Fruit fly (Drosophila melanogaster) whole organism, embryonic: ENCODE results near the gene CG11560.

Experiments
- Adf1 ChIP-seq: fragments of 200-800 bp; sonication (Bioruptor generic); IDR thresholded peaks from 2 replicates; pipeline ENCODE4 v1.3.6; 2022; ENCODE audit warnings: missing biosample characterization, missing genetic modification characterization
- CG10209 ChIP-seq: fragments of 200-800 bp; sonication (Bioruptor generic); optimal IDR thresholded peaks from 3 replicates; lab custom pipeline; 2017; ENCODE audit warnings: missing biosample characterization, mild to moderate bottlenecking, missing genetic modification characterization, missing genetic modification reagents
- CG10321 ChIP-seq: fragments of 200-800 bp; sonication (Bioruptor generic); IDR thresholded peaks from 2 replicates; pipeline ENCODE4 v1.3.6; 2022; ENCODE audit warnings: missing biosample characterization, missing genetic modification characterization
- CG13296 ChIP-seq: fragments of 200-800 bp; sonication (Bioruptor generic); optimal IDR thresholded peaks from 3 replicates; lab custom pipeline; 2018; ENCODE audit warnings: missing biosample characterization, mild to moderate bottlenecking, missing genetic modification characterization
- CG16815 ChIP-seq: fragments of 200-800 bp; sonication (Bioruptor generic); optimal IDR thresholded peaks from 3 replicates; lab custom pipeline; 2017; ENCODE audit warnings: missing biosample characterization, mild to moderate bottlenecking, missing genetic modification characterization
- CG2199 ChIP-seq: fragments of 200-800 bp; sonication (Bioruptor generic); IDR thresholded peaks from 3 replicates; pipeline ENCODE4 v1.3.6; 2022; ENCODE audit warnings: missing biosample characterization, missing genetic modification characterization
- CG2678 ChIP-seq: fragments of 200-800 bp; sonication (Bioruptor generic); optimal IDR thresholded peaks from 3 replicates; lab custom pipeline; 2019; ENCODE audit warnings: missing biosample characterization, mild to moderate bottlenecking, missing genetic modification characterization, moderate library complexity
- CG34376 ChIP-seq: fragments of 200-800 bp; sonication (Bioruptor generic); optimal IDR thresholded peaks from 2 replicates; lab custom pipeline; 2018; ENCODE audit warnings: missing biosample characterization, mild to moderate bottlenecking, missing genetic modification characterization
- CG3838 ChIP-seq: fragments of 200-800 bp; sonication (Bioruptor generic); optimal IDR thresholded peaks from 3 replicates; lab custom pipeline; 2016; ENCODE audit warnings: missing biosample characterization, missing genetic modification characterization
- CG4282 ChIP-seq: fragments of 200-800 bp; sonication (Bioruptor generic); optimal IDR thresholded peaks from 2 replicates; lab custom pipeline; 2016; ENCODE audit warnings: missing biosample characterization, missing genetic modification characterization
- CG7556 ChIP-seq: fragments of 200-800 bp; sonication (Bioruptor generic); optimal IDR thresholded peaks from 2 replicates; lab custom pipeline; 2017; ENCODE audit warnings: missing biosample characterization, mild to moderate bottlenecking, missing genetic modification characterization
- CG7786 ChIP-seq: fragments of 200-800 bp; sonication (Bioruptor generic); optimal IDR thresholded peaks from 2 replicates; lab custom pipeline; 2016; ENCODE audit warnings: missing biosample characterization, missing genetic modification characterization
- CG9797 ChIP-seq: fragments of 200-800 bp; sonication (Bioruptor generic); optimal IDR thresholded peaks from 3 replicates; lab custom pipeline; 2018; ENCODE audit warnings: missing biosample characterization, mild to moderate bottlenecking, missing genetic modification characterization
- CG9876 ChIP-seq: fragments of 200-800 bp; sonication (Bioruptor generic); optimal IDR thresholded peaks from 2 replicates; lab custom pipeline; 2016; ENCODE audit warnings: missing biosample characterization, missing genetic modification characterization
- Chrac-16 ChIP-seq: fragments of 200-800 bp; sonication (Bioruptor generic); optimal IDR thresholded peaks from 3 replicates; lab custom pipeline; 2016; ENCODE audit warnings: missing biosample characterization, missing genetic modification characterization
- D19B ChIP-seq: fragments of 200-800 bp; sonication (Bioruptor generic); optimal IDR thresholded peaks from 2 replicates; lab custom pipeline; 2017; ENCODE audit warnings: missing biosample characterization, mild to moderate bottlenecking, missing genetic modification characterization
- Dfd ChIP-seq, 2 experiments: fragments of >200 bp; optimal IDR thresholded peaks; 2 replicates each; lab custom pipeline; 2017; ENCODE audit warnings: missing biosample characterization in 2 of 2, missing genetic modification characterization in 2 of 2
- Dll ChIP-seq: fragments of 200-800 bp; sonication (Bioruptor generic); IDR thresholded peaks from 4 replicates; pipeline ENCODE4 v1.3.6; 2022; ENCODE audit warnings: missing biosample characterization, missing genetic modification characterization; ENCODE audit not compliant: partially characterized antibody
- Dref ChIP-seq: fragments of 200-800 bp; sonication (Bioruptor generic); IDR thresholded peaks from 2 replicates; pipeline ENCODE4 v1.3.6; 2022; ENCODE audit warnings: missing biosample characterization, missing genetic modification characterization
- Fer1 ChIP-seq: fragments of 200-800 bp; sonication (Bioruptor generic); optimal IDR thresholded peaks from 2 replicates; lab custom pipeline; 2017; ENCODE audit warnings: missing biosample characterization, mild to moderate bottlenecking, missing genetic modification characterization
- Fer2 ChIP-seq: fragments of 200-800 bp; sonication (Bioruptor generic); optimal IDR thresholded peaks from 2 replicates; lab custom pipeline; 2018; ENCODE audit warnings: missing biosample characterization, mild to moderate bottlenecking, missing genetic modification characterization, moderate library complexity
- H2.0 ChIP-seq: fragments of 200-800 bp; sonication (Bioruptor generic); IDR thresholded peaks from 2 replicates; pipeline ENCODE4 v1.3.6; 2022; ENCODE audit warnings: missing biosample characterization, missing genetic modification characterization
- Hey ChIP-seq: fragments of 200-800 bp; sonication (Bioruptor generic); optimal IDR thresholded peaks from 3 replicates; lab custom pipeline; 2018; ENCODE audit warnings: missing biosample characterization, mild to moderate bottlenecking, missing genetic modification characterization
- Hr78 ChIP-seq, 2 experiments: fragments of 200-800 bp in 1 of 2; fragments of >200 bp in 1 of 2; sonication (Bioruptor generic) in 1 of 2; optimal IDR thresholded peaks; 2 replicates each; lab custom pipeline; 2017 to 2019; ENCODE audit warnings: missing biosample characterization in 2 of 2, missing genetic modification characterization in 2 of 2, mild to moderate bottlenecking in 1 of 2, moderate library complexity in 1 of 2
- MTF-1 ChIP-seq: fragments of 200-800 bp; sonication (Bioruptor generic); optimal IDR thresholded peaks from 2 replicates; lab custom pipeline; 2018; ENCODE audit warnings: missing biosample characterization, mild to moderate bottlenecking, missing genetic modification characterization, borderline replicate concordance
- Ptx1 ChIP-seq: fragments of 200-800 bp; sonication (Bioruptor generic); IDR thresholded peaks from 2 replicates; pipeline ENCODE4 v1.3.6; 2022; ENCODE audit warnings: missing biosample characterization, missing genetic modification characterization
- Spps ChIP-seq: fragments of 200-800 bp; sonication (Bioruptor generic); optimal IDR thresholded peaks from 2 replicates; lab custom pipeline; 2018; ENCODE audit warnings: missing biosample characterization, mild to moderate bottlenecking, missing genetic modification characterization
- YL-1 ChIP-seq: fragments of 200-800 bp; sonication (Bioruptor generic); optimal IDR thresholded peaks from 3 replicates; lab custom pipeline; 2017; ENCODE audit warnings: missing biosample characterization, mild to moderate bottlenecking, missing genetic modification characterization
- ab ChIP-seq: fragments of 200-800 bp; sonication (Bioruptor generic); optimal IDR thresholded peaks from 2 replicates; lab custom pipeline; 2016; ENCODE audit warnings: missing biosample characterization, missing genetic modification characterization
- abd-A ChIP-seq: fragments of 200-800 bp; sonication (Bioruptor generic); optimal IDR thresholded peaks from 3 replicates; lab custom pipeline; 2019; ENCODE audit warnings: missing biosample characterization, mild to moderate bottlenecking, missing genetic modification characterization, moderate library complexity
- aop ChIP-seq: fragments of 200-800 bp; sonication (Bioruptor generic); IDR thresholded peaks from 2 replicates; pipeline ENCODE4 v1.3.6; 2022; ENCODE audit warnings: missing biosample characterization, missing genetic modification characterization
- ara ChIP-seq: fragments of 200-800 bp; sonication (Bioruptor generic); IDR thresholded peaks from 2 replicates; pipeline ENCODE4 v1.3.6; 2022; ENCODE audit warnings: missing biosample characterization, missing genetic modification characterization
- cad ChIP-seq: fragments of >200 bp; optimal IDR thresholded peaks from 2 replicates; lab custom pipeline; 2017; ENCODE audit warnings: missing biosample characterization, missing genetic modification characterization
- cg ChIP-seq: fragments of 200-800 bp; sonication (Bioruptor generic); optimal IDR thresholded peaks from 3 replicates; lab custom pipeline; 2019; ENCODE audit warnings: missing biosample characterization, mild to moderate bottlenecking, missing genetic modification characterization, moderate library complexity
- chinmo ChIP-seq: fragments of 200-800 bp; sonication (Bioruptor generic); IDR thresholded peaks from 4 replicates; pipeline ENCODE4 v1.3.6; 2022; ENCODE audit warnings: missing biosample characterization, missing genetic modification characterization; ENCODE audit not compliant: partially characterized antibody
- cwo ChIP-seq: fragments of 200-800 bp; sonication (Bioruptor generic); optimal IDR thresholded peaks from 3 replicates; lab custom pipeline; 2017; ENCODE audit warnings: missing biosample characterization, missing genetic modification characterization, mild to moderate bottlenecking, moderate library complexity, missing genetic modification reagents
- danr ChIP-seq: fragments of 200-800 bp; sonication (Bioruptor generic); IDR thresholded peaks from 2 replicates; pipeline ENCODE4 v1.3.6; 2022; ENCODE audit warnings: missing biosample characterization, missing genetic modification characterization
- dati ChIP-seq: fragments of 200-800 bp; sonication (Bioruptor generic); IDR thresholded peaks from 2 replicates; pipeline ENCODE4 v1.3.6; 2022; ENCODE audit warnings: missing biosample characterization, missing genetic modification characterization
- dmrt11E ChIP-seq: fragments of 200-800 bp; sonication (Bioruptor generic); optimal IDR thresholded peaks from 3 replicates; lab custom pipeline; 2018; ENCODE audit warnings: missing biosample characterization, mild to moderate bottlenecking, missing genetic modification characterization, moderate library complexity
- ems ChIP-seq: fragments of 200-800 bp; sonication (Bioruptor generic); optimal IDR thresholded peaks from 3 replicates; lab custom pipeline; 2016; ENCODE audit warnings: missing biosample characterization, missing genetic modification characterization
- lilli ChIP-seq: fragments of 200-800 bp; sonication (Bioruptor generic); optimal IDR thresholded peaks from 3 replicates; lab custom pipeline; 2016; ENCODE audit warnings: missing biosample characterization, missing genetic modification characterization
- lov ChIP-seq, 2 experiments: fragments of 200-800 bp in 1 of 2; fragments of >200 bp in 1 of 2; sonication (Bioruptor generic) in 1 of 2; IDR thresholded peaks in 1 of 2; optimal IDR thresholded peaks in 1 of 2; 2 replicates in 1 of 2; 3 replicates in 1 of 2; pipeline versions ENCODE4 v1.3.6 to Lab custom; 2017 to 2022; ENCODE audit warnings: missing biosample characterization in 1 of 2, missing genetic modification characterization in 1 of 2
- nom ChIP-seq: fragments of 200-800 bp; sonication (Bioruptor generic); optimal IDR thresholded peaks from 2 replicates; lab custom pipeline; 2017; ENCODE audit warnings: missing biosample characterization, missing genetic modification characterization, mild to moderate bottlenecking, moderate library complexity, missing genetic modification reagents
- phol ChIP-seq: fragments of 200-800 bp; sonication (Bioruptor generic); optimal IDR thresholded peaks from 3 replicates; lab custom pipeline; 2018; ENCODE audit warnings: missing biosample characterization, mild to moderate bottlenecking, missing genetic modification characterization, moderate library complexity
- pzg ChIP-seq: fragments of 200-800 bp; sonication (Bioruptor generic); optimal IDR thresholded peaks from 3 replicates; lab custom pipeline; 2018; ENCODE audit warnings: missing biosample characterization, mild to moderate bottlenecking, missing genetic modification characterization, moderate library complexity
- sob ChIP-seq: fragments of 200-800 bp; sonication (Bioruptor generic); IDR thresholded peaks from 2 replicates; pipeline ENCODE4 v1.3.6; 2022; ENCODE audit warnings: missing biosample characterization, missing genetic modification characterization
- tna ChIP-seq: fragments of 200-800 bp; sonication (Bioruptor generic); IDR thresholded peaks from 2 replicates; pipeline ENCODE4 v1.3.6; 2022; ENCODE audit warnings: missing biosample characterization, missing genetic modification characterization; ENCODE audit not compliant: partially characterized antibody
- trh ChIP-seq: fragments of 200-800 bp; sonication (Bioruptor generic); optimal IDR thresholded peaks from 2 replicates; lab custom pipeline; 2016; ENCODE audit warnings: missing biosample characterization, missing genetic modification characterization
- vvl ChIP-seq: fragments of 200-800 bp; sonication (Bioruptor generic); IDR thresholded peaks from 2 replicates; pipeline ENCODE4 v1.3.6; 2022; ENCODE audit warnings: missing biosample characterization, missing genetic modification characterization
- wor ChIP-seq: fragments of 200-800 bp; sonication (Bioruptor generic); IDR thresholded peaks from 2 replicates; pipeline ENCODE4 v1.3.6; 2022; ENCODE audit warnings: missing biosample characterization, missing genetic modification characterization
- yki ChIP-seq: fragments of >200 bp; optimal IDR thresholded peaks from 3 replicates; lab custom pipeline; 2018

The CG11560 gene

dm6 chr3L:12139232-12139698 is 19.4 kb downstream of the CG11560 start (continued):
- TF ChIP-seq lilli (GFP tag; lab: Kevin White, UChicago) (peak; percentile 62), Ptx1 (GFP tag; lab: Robert Waterston, UW) (peak; percentile 62), phol (peak; percentile 52), danr (GFP tag; lab: Robert Waterston, UW) (no peak), ara (no peak), ems (GFP tag; lab: Kevin White, UChicago) (peak; percentile 53), MTF-1 (GFP tag; lab: Kevin White, UChicago) (no peak), Dfd (GFP tag; optimal IDR thresholded peaks at IDR 0.05; lab: Kevin White, UChicago) (no peak), CG34376 (GFP tag; lab: Kevin White, UChicago) (peak; percentile 11), CG2678 (tag; lab: Kevin White, UChicago) (peak; percentile 77), wor (no peak), trh (GFP tag; lab: Kevin White, UChicago) (no peak), Adf1 (GFP tag; lab: Robert Waterston, UW) (no peak), CG10209 (GFP tag; lab: Kevin White, UChicago) (peak; percentile 60), abd-A (tag; lab: Kevin White, UChicago) (no peak), dmrt11E (no peak), yki (lab: Kevin White, UChicago) (no peak), CG2199 (no peak), nom (GFP tag; lab: Kevin White, UChicago) (no peak), Fer2 (tag; lab: Kevin White, UChicago) (no peak), CG9797 (GFP tag; lab: Kevin White, UChicago) (no peak), Hey (tag; lab: Kevin White, UChicago) (no peak), CG7786 (GFP tag; lab: Kevin White, UChicago) (no peak), CG9876 (GFP tag; lab: Kevin White, UChicago) (no peak), cg (GFP tag; lab: Kevin White, UChicago) (no peak), sob (no peak; the same call in 1 of the 2 replicates), CG16815 (peak; percentile 13), CG13296 (GFP tag; lab: Kevin White, UChicago) (peak; percentile 67), chinmo (GFP tag; lab: Robert Waterston, UW) (0 out of 4 replicates have a peak, but pooled peaks have one; percentile 76), CG4282 (GFP tag; lab: Kevin White, UChicago) (no peak), D19B (peak; percentile 39), CG10321 (GFP tag; lab: Robert Waterston, UW) (no peak), Chrac-16 (peak; percentile 27), Fer1 (peak; percentile 57), ab (GFP tag; lab: Kevin White, UChicago) (no peak), Dll (GFP tag; lab: Robert Waterston, UW) (no peak), cwo (GFP tag; lab: Kevin White, UChicago) (peak; percentile 22), Hr78 (GFP tag; optimal IDR thresholded peaks at IDR 0.05; lab: Kevin White, UChicago) (no peak), CG3838 (GFP tag; lab: Kevin White, UChicago) (no peak), dati (GFP tag; lab: Robert Waterston, UW) (no peak), cad (GFP tag; lab: Kevin White, UChicago) (no peak), Dref (GFP tag; lab: Robert Waterston, UW) (no peak), pzg (no peak), tna (GFP tag; lab: Robert Waterston, UW) (no peak), vvl (peak; percentile 41; the same call in 1 of the 2 replicates), Spps (tag; lab: Kevin White, UChicago) (no peak), CG7556 (GFP tag; lab: Kevin White, UChicago) (peak; percentile 43), YL-1 (no peak), lov (optimal IDR thresholded peaks at IDR 0.05; lab: Kevin White, UChicago) (no peak), lov (GFP tag; IDR thresholded peaks at IDR 0.05; lab: Robert Waterston, UW) (no peak), H2.0 (GFP tag; lab: Robert Waterston, UW) (no peak), aop (GFP tag; lab: Robert Waterston, UW) (no peak)
